Worm (Caenorhabditis elegans) whole organism, L1 larva: ENCODE results near the gene dph-3.
"Not testable (repeated sequence)": the region's sequence is repeated elsewhere in the genome, so short reads cannot be mapped to it uniquely, and the experiment has no call there.

Experiments
- ces-1 ChIP-seq: fragments of 150-350 bp; optimal IDR thresholded peaks from 2 replicates; lab custom pipeline; 2014; ENCODE audit warnings: missing biosample characterization, missing genetic modification reagents, missing genetic modification characterization
- lin-13 ChIP-seq: fragments of 150-350 bp; optimal IDR thresholded peaks from 2 replicates; lab custom pipeline; 2014; ENCODE audit warnings: missing biosample characterization, missing genetic modification reagents, missing genetic modification characterization
- nhr-76 ChIP-seq: sonication (generic microtip); optimal IDR thresholded peaks from 2 replicates; lab custom pipeline; 2017; ENCODE audit warnings: missing biosample characterization, missing genetic modification characterization

ce11 chrIV:9740851-9741549, 34.1 kb downstream of the dph-3 start, which contains the start of gene gln-6:
- not testable (repeated sequence) for TF ChIP-seq lin-13 (GFP tag; lab: Kevin White, UChicago); ces-1 (GFP tag; lab: Kevin White, UChicago); nhr-76
